Worm (Caenorhabditis elegans) whole organism, L4/young adult: Measurements from ENCODE around the gene fbxa-189.

ENCODE experiments used
- W03F9.2 ChIP-seq: fragments of 150-350 bp; optimal IDR thresholded peaks from 2 replicates; lab custom pipeline; 2014; ENCODE audit warnings: missing biosample characterization, missing genetic modification characterization
- dao-5 ChIP-seq: sonication (generic microtip); optimal IDR thresholded peaks from 2 replicates; lab custom pipeline; 2016; ENCODE audit warnings: missing genotype, missing genetic modification characterization, moderate library complexity, missing compliant biosample characterization
- him-1 ChIP-seq: sonication (generic microtip); optimal IDR thresholded peaks from 2 replicates; lab custom pipeline; 2016; ENCODE audit warnings: missing genotype, missing genetic modification reagents, missing genetic modification characterization, missing compliant biosample characterization

Gene fbxa-189

DNA sequence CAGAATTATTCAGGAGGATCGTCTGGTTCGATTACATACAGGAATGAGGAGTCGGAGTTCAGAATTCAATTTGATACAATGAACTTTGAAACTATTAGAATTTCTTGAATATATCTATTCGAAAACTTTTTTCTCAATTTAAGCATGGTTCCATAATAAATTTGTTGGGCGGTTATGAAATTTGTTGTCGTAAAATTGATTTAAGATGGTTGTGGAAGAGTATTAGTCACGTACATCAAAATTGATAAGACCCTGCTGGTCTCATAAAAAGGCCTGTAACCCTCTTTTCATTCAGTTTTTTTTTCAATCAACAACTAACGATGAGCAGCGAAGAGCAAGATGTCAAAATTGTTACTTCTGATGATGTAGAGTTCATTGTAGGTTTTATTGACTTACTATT, 2.6 kb downstream of the fbxa-189 start, which contains the start of gene skr-5:
Gene skr-5, plus strand, starts transcription at position 301 of the 400 bp plus-strand sequence.
- TF ChIP-seq dao-5 (tag; lab: Kevin White, UChicago) (no peak), W03F9.2 (tag; lab: Kevin White, UChicago) (no peak), him-1 (tag; lab: Kevin White, UChicago) (no peak)

DNA sequence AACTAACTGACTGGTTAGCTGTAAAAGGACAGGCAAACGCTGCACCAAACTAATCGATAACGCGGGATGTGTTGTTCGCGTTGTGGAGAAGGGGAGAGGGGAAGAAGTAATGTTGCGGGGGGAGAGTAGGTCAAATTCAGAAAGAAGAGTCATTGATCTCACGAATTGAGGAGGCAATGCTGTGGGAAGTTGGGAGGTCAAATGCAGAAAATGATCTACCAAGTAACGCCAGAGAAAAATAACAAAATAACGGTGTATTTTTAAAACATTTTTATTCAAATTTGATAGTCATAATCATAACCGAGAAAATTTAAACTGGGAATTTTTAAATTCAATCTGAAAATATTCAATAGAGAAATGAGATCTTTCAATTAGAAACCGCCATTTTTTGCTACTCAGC, 5.1 kb downstream of the fbxa-189 start, which contains the start of gene lsy-27:
Gene lsy-27, minus strand, starts transcription at position 101 of the 400 bp plus-strand sequence.
- TF ChIP-seq him-1 (tag; lab: Kevin White, UChicago): no peak
- no peak for TF ChIP-seq W03F9.2 (tag; lab: Kevin White, UChicago)
- no peak for TF ChIP-seq dao-5 (tag; lab: Kevin White, UChicago)

DNA sequence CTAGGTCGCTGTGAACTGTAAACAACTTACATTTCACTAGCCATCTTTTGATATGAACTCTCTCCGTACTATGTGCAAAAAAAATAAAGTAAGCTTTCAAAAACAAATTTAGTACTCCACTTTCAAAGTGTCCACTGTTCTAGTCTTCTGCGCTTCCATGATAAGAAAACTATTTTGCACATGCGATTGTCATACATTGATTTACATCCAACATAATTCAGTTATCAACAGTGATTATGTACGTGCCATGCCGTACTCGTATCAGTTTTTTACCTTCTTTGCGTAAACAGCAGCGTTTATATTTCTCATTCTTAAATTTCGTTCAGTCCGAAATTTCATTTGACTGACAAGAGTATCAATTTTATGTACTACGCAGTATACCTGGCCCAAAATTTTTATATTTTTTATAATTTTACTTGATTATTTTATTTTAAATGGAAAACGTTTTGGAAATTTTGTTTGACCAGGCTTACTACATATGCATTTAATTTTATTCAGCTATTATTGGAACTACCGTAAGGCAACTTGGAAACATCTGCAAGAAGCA, 7.9 kb downstream of the fbxa-189 start, which contains the start of the genes fbxa-134 and F47H4.2:
Gene fbxa-134, minus strand, starts transcription at position 44 of the 547 bp plus-strand sequence.
Gene F47H4.2, plus strand, starts transcription at position 497 of the 547 bp plus-strand sequence.
- TF ChIP-seq dao-5 (tag; lab: Kevin White, UChicago) (no peak), W03F9.2 (tag; lab: Kevin White, UChicago) (peak; percentile 14), him-1 (tag; lab: Kevin White, UChicago) (no peak)

DNA sequence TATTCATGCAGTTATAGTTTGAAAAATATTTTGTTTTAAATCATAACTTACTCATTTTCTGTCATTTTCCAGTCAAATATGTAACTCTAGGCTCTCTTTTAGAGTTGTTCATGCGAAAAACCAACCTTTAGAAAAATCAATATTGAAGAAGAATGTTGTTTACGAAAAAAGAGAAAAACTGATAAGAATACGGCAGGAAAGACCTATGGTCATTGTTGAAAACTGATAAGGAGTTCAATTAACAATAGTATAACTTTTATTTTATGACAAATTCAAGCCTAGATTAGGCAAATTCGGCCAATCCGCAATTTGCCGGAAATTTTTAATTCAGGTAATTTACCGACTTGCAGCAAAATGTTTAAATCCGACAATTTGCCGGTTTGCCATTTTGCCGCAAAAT, 31.6 kb downstream of the fbxa-189 start, which contains the start of gene Y20C6A.1:
Gene Y20C6A.1, minus strand, starts transcription at position 107 of the 400 bp plus-strand sequence.
- TF ChIP-seq W03F9.2 (tag; lab: Kevin White, UChicago): no peak
- no peak for TF ChIP-seq him-1 (tag; lab: Kevin White, UChicago)
- no peak for TF ChIP-seq dao-5 (tag; lab: Kevin White, UChicago)

DNA sequence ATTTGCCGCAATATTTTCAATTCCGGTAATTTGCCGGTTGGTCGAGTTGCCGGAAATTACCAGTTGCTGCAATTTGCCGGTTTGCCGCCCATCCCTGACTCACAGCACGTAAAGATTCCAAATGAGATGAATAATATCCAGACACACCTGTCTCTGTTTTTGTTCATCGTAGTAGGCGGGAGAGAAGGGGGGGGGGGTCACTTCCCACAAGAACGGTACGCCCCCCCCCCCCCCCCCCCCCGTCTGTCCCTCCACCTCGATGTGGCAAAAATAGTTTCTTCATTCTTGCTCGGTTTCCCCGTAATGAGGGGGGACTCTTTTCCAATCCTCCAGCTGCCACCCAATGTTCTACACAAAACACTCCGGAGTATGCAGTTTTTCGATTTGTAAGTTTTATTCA, 32.1 kb downstream of the fbxa-189 start, which contains the start of gene fbxb-7:
Gene fbxb-7, plus strand, starts transcription at position 267 of the 400 bp plus-strand sequence.
- TF ChIP-seq W03F9.2 (tag; lab: Kevin White, UChicago) (no peak), him-1 (tag; lab: Kevin White, UChicago) (no peak), dao-5 (tag; lab: Kevin White, UChicago) (no peak)

DNA sequence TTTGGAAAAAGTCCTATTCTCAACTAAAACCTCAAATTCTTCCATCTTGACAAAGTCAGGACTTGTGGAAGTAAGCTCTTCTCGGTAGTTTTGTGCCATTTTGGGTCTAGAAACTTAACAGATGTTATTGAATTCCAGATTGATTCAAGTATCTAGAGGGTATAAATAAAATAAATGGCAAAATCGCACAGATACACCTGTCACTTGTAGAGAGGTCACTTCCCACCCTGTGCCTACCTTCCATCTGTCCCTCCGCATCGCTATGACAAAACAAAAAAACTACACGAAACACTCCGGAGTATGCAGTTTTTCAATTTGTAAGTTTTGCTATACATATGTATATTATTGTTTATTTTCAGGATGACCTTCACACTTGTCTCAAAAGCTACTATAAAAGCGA, 34.9 kb downstream of the fbxa-189 start, which contains the start of gene Y20C6A.4:
Gene Y20C6A.4, plus strand, starts transcription at position 301 of the 400 bp plus-strand sequence.
- TF ChIP-seq him-1 (tag; lab: Kevin White, UChicago) (no peak), W03F9.2 (tag; lab: Kevin White, UChicago) (no peak), dao-5 (tag; lab: Kevin White, UChicago) (no peak)

DNA sequence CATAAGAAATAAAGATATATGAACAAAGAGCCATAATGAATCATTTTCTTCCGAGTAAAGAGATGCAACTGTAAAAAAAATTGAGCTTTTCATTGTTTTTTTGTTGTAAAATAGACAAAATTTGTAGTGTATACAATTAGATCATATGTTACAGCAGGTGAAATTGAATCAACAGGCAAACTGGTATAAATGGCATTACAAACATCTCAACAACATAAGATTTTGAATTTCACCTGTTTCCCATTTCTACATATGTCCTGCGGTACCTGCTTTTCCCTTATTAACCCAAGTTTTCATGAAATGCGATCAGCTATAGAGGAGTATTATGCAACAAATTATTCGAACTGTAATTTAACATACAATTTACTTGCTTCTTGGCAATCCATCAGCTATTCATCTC, 50.4 kb downstream of the fbxa-189 start, which contains the start of gene srh-120:
Gene srh-120, plus strand, starts transcription at position 301 of the 400 bp plus-strand sequence.
- TF ChIP-seq dao-5 (tag; lab: Kevin White, UChicago) (no peak), W03F9.2 (tag; lab: Kevin White, UChicago) (no peak), him-1 (tag; lab: Kevin White, UChicago) (no peak)
